Worm (Caenorhabditis elegans) whole organism, midembryonic: ENCODE data around the gene gcy-18.

Experiments used
- T22C8.4 ChIP-seq: fragments of 200-800 bp; sonication (Bioruptor generic); IDR thresholded peaks from 2 replicates; pipeline ENCODE4 v1.3.6; 2022; ENCODE audit warnings: missing genetic modification characterization, missing compliant biosample characterization
- cog-1 ChIP-seq: sonication (generic microtip); optimal IDR thresholded peaks from 2 replicates; lab custom pipeline; 2016; ENCODE audit warnings: missing genetic modification characterization, missing compliant biosample characterization
- flt-1 ChIP-seq: fragments of 200-800 bp; sonication (Bioruptor generic); IDR thresholded peaks from 2 replicates; pipeline ENCODE4 v1.3.6; 2022; ENCODE audit warnings: missing genetic modification characterization, missing compliant biosample characterization
- klf-2 ChIP-seq: fragments of 200-800 bp; sonication (Bioruptor generic); conservative IDR thresholded peaks from 2 replicates; pipeline ENCODE4 v1.3.6; 2022; ENCODE audit warnings: missing genetic modification reagents, missing genetic modification characterization, missing compliant biosample characterization
- med-1 ChIP-seq: sonication (generic microtip); optimal IDR thresholded peaks from 2 replicates; lab custom pipeline; 2017; ENCODE audit warnings: missing genetic modification characterization, mild to moderate bottlenecking, missing compliant biosample characterization, antibody characterized with exemption, missing genetic modification reagents; ENCODE audit not compliant: insufficient read depth
- ref-1 ChIP-seq: fragments of 200-800 bp; sonication (Bioruptor generic); conservative IDR thresholded peaks from 2 replicates; pipeline ENCODE4 v1.3.6; 2022; ENCODE audit warnings: missing genetic modification reagents, missing genetic modification characterization, missing compliant biosample characterization
- tab-1 ChIP-seq: fragments of 200-800 bp; sonication (Bioruptor generic); IDR thresholded peaks from 2 replicates; pipeline ENCODE4 v1.3.6; 2022; ENCODE audit warnings: missing genetic modification characterization, missing compliant biosample characterization
- ztf-23 ChIP-seq: fragments of 200-800 bp; sonication (Bioruptor generic); IDR thresholded peaks from 2 replicates; pipeline ENCODE4 v1.3.6; 2022; ENCODE audit warnings: missing genetic modification reagents, missing genetic modification characterization, missing compliant biosample characterization
- ztf-29 ChIP-seq: fragments of 200-800 bp; sonication (Bioruptor generic); IDR thresholded peaks from 2 replicates; pipeline ENCODE4 v1.3.6; 2022; ENCODE audit warnings: missing genetic modification reagents, missing genetic modification characterization, missing compliant biosample characterization

Gene gcy-18

DNA sequence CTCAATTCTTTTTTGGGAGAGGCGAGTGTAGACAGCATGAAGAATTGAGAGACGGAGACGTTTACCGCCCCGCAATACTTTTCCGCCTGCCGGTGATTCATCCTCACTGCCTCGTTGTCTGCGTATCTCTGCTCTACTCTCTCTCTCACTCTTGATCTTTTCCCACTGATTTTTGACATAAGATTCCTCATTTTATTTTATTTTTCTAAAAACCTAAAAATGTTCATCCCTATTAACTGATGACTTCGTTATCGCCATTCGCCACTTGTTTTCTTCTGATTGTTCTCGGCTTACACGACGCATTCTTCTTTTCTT lies 25.5 kb upstream of the gcy-18 start:
- no peak for TF ChIP-seq tab-1 (GFP tag; lab: Robert Waterston, UW)
- no peak for TF ChIP-seq cog-1 (tag; lab: Kevin White, UChicago)
- TF ChIP-seq T22C8.4: no peak
- TF ChIP-seq klf-2: no peak
- no peak for TF ChIP-seq ztf-23
- TF ChIP-seq med-1: no peak

DNA sequence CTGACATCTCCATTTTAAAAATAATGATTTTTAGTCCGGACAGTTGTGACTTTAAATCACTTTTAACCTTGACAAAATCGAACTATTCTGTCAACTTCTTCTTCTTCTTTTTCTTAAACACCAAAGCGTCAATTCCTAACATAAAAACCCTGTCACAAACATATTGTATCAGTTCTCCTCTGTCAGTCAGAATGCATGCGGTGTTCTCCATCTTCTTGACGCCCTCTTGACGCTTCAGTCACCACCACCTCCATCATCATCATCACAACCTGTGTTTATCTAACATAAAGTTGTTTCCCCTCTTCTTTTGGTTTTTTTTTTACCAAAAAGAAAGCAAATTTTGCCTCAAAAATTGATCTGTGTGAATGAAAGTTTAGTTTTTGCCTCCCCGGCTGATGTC lies 24.5 kb upstream of the gcy-18 start:
- TF ChIP-seq klf-2: no peak
- no peak for TF ChIP-seq ztf-23
- no peak for TF ChIP-seq tab-1 (GFP tag; lab: Robert Waterston, UW)
- no peak for TF ChIP-seq med-1
- TF ChIP-seq ztf-29 (GFP tag; lab: Robert Waterston, UW): no peak
- TF ChIP-seq flt-1 (GFP tag; lab: Robert Waterston, UW): no peak
- TF ChIP-seq ref-1 (GFP tag; lab: Robert Waterston, UW): no peak
- no peak for TF ChIP-seq T22C8.4
- no peak for TF ChIP-seq cog-1 (tag; lab: Kevin White, UChicago)

DNA sequence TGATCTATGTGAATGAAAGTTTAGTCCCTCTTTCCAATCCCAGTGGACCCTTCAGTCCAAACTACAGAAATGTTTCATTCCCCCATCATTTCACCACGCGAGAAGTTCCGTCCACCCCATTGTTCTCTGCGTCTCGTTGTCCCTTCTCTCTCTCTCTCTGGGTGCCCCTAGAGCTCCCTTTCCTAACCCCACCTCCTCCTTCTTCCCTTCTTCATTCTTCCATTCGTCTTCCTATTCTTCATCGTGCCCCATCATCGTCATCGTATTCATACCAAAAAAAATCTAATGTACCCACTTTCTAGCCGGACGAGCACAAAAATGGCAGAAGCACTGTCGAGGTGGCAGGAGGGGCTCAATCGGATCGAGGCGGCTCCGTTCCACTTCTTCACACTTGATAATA lies 23.7 kb upstream of the gcy-18 start, which contains the start of gene M02B1.3:
Gene M02B1.3, plus strand, starts transcription at position 301 of the 400 bp plus-strand sequence.
- no peak for TF ChIP-seq flt-1 (GFP tag; lab: Robert Waterston, UW)
- no peak for TF ChIP-seq med-1
- TF ChIP-seq ref-1 (GFP tag; lab: Robert Waterston, UW): no peak
- TF ChIP-seq ztf-23: no peak
- no peak for TF ChIP-seq klf-2
- TF ChIP-seq ztf-29 (GFP tag; lab: Robert Waterston, UW): no peak
- TF ChIP-seq cog-1 (tag; lab: Kevin White, UChicago): no peak

DNA sequence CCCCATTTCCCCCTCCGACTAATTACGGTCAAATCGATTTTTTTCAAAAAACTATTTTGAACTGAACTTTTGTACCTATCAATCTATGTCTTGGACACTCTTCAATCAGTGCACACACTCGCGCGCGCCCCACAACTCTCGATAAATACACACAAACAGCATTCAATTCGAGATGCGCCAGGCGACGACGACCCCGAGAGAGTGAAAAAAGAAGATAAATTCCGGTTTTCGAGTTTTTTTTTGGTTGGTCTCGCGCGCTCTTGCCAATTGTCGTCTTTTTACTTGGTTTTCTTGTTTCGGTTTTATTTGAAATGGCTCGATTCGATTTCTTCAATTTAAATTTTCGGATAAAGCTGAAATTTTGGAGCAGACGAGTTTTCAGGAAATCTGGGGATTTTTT lies 19.5 kb upstream of the gcy-18 start:
- no peak for TF ChIP-seq med-1
- no peak for TF ChIP-seq tab-1 (GFP tag; lab: Robert Waterston, UW)
- TF ChIP-seq T22C8.4: no peak
- no peak for TF ChIP-seq flt-1 (GFP tag; lab: Robert Waterston, UW)
- no peak for TF ChIP-seq ref-1 (GFP tag; lab: Robert Waterston, UW)
- TF ChIP-seq cog-1 (tag; lab: Kevin White, UChicago): no peak
- no peak for TF ChIP-seq ztf-29 (GFP tag; lab: Robert Waterston, UW)
- TF ChIP-seq ztf-23: no peak
- no peak for TF ChIP-seq klf-2

DNA sequence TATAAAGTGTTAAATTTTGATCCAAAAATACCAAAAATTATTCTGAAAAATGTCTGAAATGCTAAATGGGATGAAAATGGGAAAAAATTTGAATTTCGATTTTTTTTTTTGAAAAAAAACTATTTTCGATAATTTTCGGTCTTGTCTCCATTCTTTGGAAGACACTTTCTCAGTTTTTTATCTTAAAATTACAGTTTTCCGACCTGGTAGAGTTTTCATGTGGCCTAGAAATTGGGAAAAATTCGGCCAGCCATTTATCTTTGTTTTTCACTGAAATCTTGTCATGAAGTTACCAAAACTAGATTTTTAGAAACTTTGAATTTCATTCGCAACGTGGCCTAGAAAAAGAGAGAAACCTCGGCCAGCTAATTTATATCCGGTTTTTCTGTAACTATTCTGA lies 19.0 kb upstream of the gcy-18 start:
- TF ChIP-seq tab-1 (GFP tag; lab: Robert Waterston, UW) (no peak), klf-2 (no peak), cog-1 (tag; lab: Kevin White, UChicago) (no peak), ztf-29 (GFP tag; lab: Robert Waterston, UW) (no peak), med-1 (no peak), ztf-23 (no peak), ref-1 (GFP tag; lab: Robert Waterston, UW) (no peak), T22C8.4 (no peak), flt-1 (GFP tag; lab: Robert Waterston, UW) (no peak)

DNA sequence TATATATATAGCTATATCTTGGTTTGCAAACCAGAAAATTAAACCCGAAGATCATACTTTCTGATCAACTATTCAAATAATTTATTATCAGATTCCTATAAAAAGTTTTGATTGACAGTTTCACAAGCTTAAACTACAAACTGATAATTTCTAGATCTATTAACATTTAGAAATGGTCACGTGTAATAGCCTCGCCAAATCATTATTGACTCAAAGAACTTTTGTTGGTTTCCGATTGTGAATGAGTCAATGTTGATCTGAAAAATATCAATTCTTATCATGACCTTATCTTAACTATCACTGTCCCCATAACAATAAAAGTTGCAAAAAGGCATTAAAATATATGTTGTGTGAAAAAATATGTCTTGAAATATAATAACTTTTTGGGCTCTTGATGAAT lies 17.8 kb upstream of the gcy-18 start:
- TF ChIP-seq ztf-29 (GFP tag; lab: Robert Waterston, UW) (no peak), ztf-23 (no peak), T22C8.4 (no peak), cog-1 (tag; lab: Kevin White, UChicago) (no peak), med-1 (no peak), klf-2 (no peak), flt-1 (GFP tag; lab: Robert Waterston, UW) (no peak), ref-1 (GFP tag; lab: Robert Waterston, UW) (no peak), tab-1 (GFP tag; lab: Robert Waterston, UW) (no peak)

DNA sequence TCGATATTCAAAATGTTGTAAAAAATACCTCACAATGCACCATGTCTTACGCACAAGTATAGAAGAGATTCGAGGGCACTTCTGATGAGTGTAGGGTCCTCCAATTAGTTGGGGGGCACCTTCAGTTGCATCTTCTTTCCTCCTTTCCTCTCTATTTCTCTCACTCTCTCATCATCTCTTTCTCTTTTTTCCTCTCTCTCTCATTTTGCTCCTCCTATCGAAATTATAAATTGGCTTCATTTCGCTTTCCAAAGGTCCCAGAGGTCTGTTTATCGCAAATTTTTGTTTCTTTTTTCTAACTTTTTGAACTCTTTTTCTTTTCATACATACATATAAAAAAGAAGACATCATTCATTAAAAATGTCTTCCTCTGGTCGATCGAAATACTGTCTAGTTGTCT lies 17.0 kb upstream of the gcy-18 start:
- no peak for TF ChIP-seq med-1
- TF ChIP-seq ztf-23: no peak
- TF ChIP-seq T22C8.4: no peak
- TF ChIP-seq flt-1 (GFP tag; lab: Robert Waterston, UW): no peak
- no peak for TF ChIP-seq ref-1 (GFP tag; lab: Robert Waterston, UW)
- TF ChIP-seq klf-2: no peak
- TF ChIP-seq cog-1 (tag; lab: Kevin White, UChicago): no peak
- no peak for TF ChIP-seq tab-1 (GFP tag; lab: Robert Waterston, UW)
- no peak for TF ChIP-seq ztf-29 (GFP tag; lab: Robert Waterston, UW)

DNA sequence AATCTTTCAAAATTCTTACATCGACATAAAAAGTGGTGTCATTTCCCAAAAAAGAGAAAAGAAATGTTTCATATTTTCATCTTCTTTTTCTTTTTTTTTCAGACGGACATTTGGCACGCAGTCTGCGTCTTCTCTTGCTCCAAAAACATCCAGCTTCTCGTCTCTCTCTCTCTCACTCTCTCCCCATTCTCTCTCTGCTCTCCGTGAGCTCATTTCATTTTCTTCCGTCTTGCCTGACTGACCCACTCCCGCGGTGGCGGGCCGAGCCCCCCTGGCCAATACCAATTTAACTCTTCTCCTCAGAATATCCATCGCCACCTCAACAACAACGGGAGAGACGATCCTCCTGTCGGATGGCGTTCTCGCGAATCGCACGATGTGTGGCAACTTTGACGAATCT lies 14.3 kb upstream of the gcy-18 start, which contains the start of gene txt-19:
Gene txt-19, plus strand, starts transcription at position 304 of the 400 bp plus-strand sequence.
- TF ChIP-seq cog-1 (tag; lab: Kevin White, UChicago) (no peak), ref-1 (GFP tag; lab: Robert Waterston, UW) (no peak), flt-1 (GFP tag; lab: Robert Waterston, UW) (no peak), T22C8.4 (no peak), klf-2 (no peak), ztf-23 (no peak), tab-1 (GFP tag; lab: Robert Waterston, UW) (no peak), ztf-29 (GFP tag; lab: Robert Waterston, UW) (no peak), med-1 (no peak)

DNA sequence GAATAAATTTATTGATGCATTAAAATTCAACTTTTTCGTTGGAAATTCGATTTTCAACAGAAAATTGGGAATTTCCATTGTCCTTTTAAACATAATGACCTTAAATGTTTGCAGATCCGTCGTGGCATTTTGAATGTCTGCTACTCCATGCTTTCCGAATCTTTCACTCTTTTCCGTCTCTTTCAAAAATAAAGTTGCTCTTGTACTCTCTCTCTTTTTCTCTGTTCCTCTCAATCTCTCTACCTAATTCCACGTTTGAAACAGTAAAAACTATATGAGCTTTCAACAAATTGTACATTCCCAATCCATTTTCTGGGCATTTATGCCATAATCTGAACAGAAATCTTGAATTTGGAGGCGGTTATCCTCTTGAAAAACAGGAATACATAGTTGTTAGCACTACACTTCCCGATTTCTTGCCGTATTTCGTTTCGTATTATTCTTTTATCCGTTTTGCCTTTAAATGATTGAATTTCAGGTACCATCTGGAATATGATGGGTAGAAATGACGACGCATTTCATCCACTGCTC lies 10.8 kb upstream of the gcy-18 start, which contains the start of gene srf-3:
Gene srf-3, plus strand, starts transcription at position 481 of the 531 bp plus-strand sequence.
- no peak for TF ChIP-seq ztf-29 (GFP tag; lab: Robert Waterston, UW)
- no peak for TF ChIP-seq ref-1 (GFP tag; lab: Robert Waterston, UW)
- TF ChIP-seq flt-1 (GFP tag; lab: Robert Waterston, UW): no peak
- TF ChIP-seq tab-1 (GFP tag; lab: Robert Waterston, UW): no peak
- TF ChIP-seq T22C8.4: no peak
- no peak for TF ChIP-seq ztf-23
- TF ChIP-seq cog-1 (tag; lab: Kevin White, UChicago): no peak
- TF ChIP-seq med-1: no peak
- no peak for TF ChIP-seq klf-2

DNA sequence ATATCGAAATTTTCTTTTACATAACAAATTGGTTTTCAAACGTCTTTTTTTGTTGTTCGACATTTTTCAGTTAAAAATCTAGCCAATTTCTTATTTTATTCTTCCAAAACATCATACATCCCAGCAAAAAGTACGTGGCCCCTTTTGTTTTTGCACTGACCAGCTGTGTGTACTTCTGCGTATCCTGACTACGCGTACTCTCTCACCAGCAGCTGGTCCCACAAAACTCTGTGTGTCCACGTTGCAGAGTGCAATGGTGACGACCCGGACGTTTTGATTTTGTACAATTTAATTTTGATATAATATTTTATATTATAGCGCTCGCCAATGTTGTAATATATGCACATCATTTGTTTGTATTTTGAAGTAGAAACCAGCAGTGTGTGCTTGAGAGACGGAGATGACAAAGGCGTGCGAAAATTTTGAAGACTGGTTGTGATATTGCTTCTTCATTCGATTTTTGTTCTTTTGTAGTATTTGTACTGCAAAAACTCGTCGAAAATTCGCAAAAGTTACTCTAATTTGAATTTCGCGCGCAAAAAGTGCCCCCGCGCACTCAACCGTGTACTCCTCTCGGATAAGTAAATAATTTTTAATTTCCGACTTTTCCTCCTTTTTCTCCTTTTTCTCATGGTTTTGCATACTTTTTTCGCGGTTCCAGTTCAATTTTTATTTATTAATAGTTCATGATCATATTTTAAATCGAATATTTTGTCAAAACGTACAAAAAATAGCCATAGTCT lies 5.4 kb upstream of the gcy-18 start:
- TF ChIP-seq ztf-23: no peak
- TF ChIP-seq med-1: no peak
- no peak for TF ChIP-seq flt-1 (GFP tag; lab: Robert Waterston, UW)
- TF ChIP-seq ref-1 (GFP tag; lab: Robert Waterston, UW): no peak
- TF ChIP-seq ztf-29 (GFP tag; lab: Robert Waterston, UW): no peak
- no peak for TF ChIP-seq tab-1 (GFP tag; lab: Robert Waterston, UW)
- no peak for TF ChIP-seq klf-2
- no peak for TF ChIP-seq T22C8.4
- no peak for TF ChIP-seq cog-1 (tag; lab: Kevin White, UChicago)
